Fruit fly (Drosophila melanogaster) whole organism, embryonic: ENCODE results near the gene heph.

ENCODE experiments used
- BEAF-32 ChIP-seq: fragments of 200-800 bp; sonication (Bioruptor generic); optimal IDR thresholded peaks from 3 replicates; lab custom pipeline; 2017; ENCODE audit warnings: missing biosample characterization, missing genetic modification characterization, mild to moderate bottlenecking, moderate library complexity, missing genetic modification reagents
- Bgb ChIP-seq: fragments of 200-800 bp; sonication (Bioruptor generic); IDR thresholded peaks from 2 replicates; pipeline ENCODE4 v1.3.6; 2022; ENCODE audit warnings: missing biosample characterization, missing genetic modification characterization; ENCODE audit not compliant: partially characterized antibody
- Blimp-1 ChIP-seq: fragments of 200-800 bp; sonication (Bioruptor generic); optimal IDR thresholded peaks from 3 replicates; lab custom pipeline; 2018; ENCODE audit warnings: missing biosample characterization, missing genetic modification characterization, mild to moderate bottlenecking, moderate library complexity, missing genetic modification reagents
- CG12155 ChIP-seq: fragments of 200-800 bp; sonication (Bioruptor generic); optimal IDR thresholded peaks from 3 replicates; lab custom pipeline; 2016; ENCODE audit warnings: missing biosample characterization, missing genetic modification characterization
- CG15601 ChIP-seq: fragments of 200-800 bp; sonication (Bioruptor generic); optimal IDR thresholded peaks from 3 replicates; lab custom pipeline; 2019; ENCODE audit warnings: missing biosample characterization, mild to moderate bottlenecking, missing genetic modification characterization, moderate library complexity
- CG1603 ChIP-seq: fragments of 200-800 bp; sonication (Bioruptor generic); optimal IDR thresholded peaks from 2 replicates; lab custom pipeline; 2019; ENCODE audit warnings: missing biosample characterization, mild to moderate bottlenecking, missing genetic modification characterization, moderate library complexity
- CG16815 ChIP-seq: fragments of 200-800 bp; sonication (Bioruptor generic); optimal IDR thresholded peaks from 3 replicates; lab custom pipeline; 2017; ENCODE audit warnings: missing biosample characterization, mild to moderate bottlenecking, missing genetic modification characterization
- CG17385 ChIP-seq: fragments of 200-800 bp; sonication (Bioruptor generic); optimal IDR thresholded peaks from 3 replicates; lab custom pipeline; 2018; ENCODE audit warnings: missing biosample characterization, mild to moderate bottlenecking, missing genetic modification characterization
- CG18011 ChIP-seq: fragments of 200-800 bp; sonication (Bioruptor generic); optimal IDR thresholded peaks from 2 replicates; lab custom pipeline; 2017; ENCODE audit warnings: missing biosample characterization, missing genetic modification characterization, mild to moderate bottlenecking, moderate library complexity, missing genotype
- CG2129 ChIP-seq: fragments of 200-800 bp; sonication (Bioruptor generic); IDR thresholded peaks from 2 replicates; pipeline ENCODE4 v1.3.6; 2022; ENCODE audit warnings: missing biosample characterization, missing genetic modification characterization; ENCODE audit not compliant: partially characterized antibody
- CG2199 ChIP-seq: fragments of 200-800 bp; sonication (Bioruptor generic); IDR thresholded peaks from 3 replicates; pipeline ENCODE4 v1.3.6; 2022; ENCODE audit warnings: missing biosample characterization, missing genetic modification characterization
- CG30020 ChIP-seq: fragments of 200-800 bp; optimal IDR thresholded peaks from 2 replicates; lab custom pipeline; 2019; ENCODE audit warnings: missing biosample characterization, mild to moderate bottlenecking, missing genetic modification characterization, moderate library complexity
- CG31441 ChIP-seq: fragments of 200-800 bp; sonication (Bioruptor generic); IDR thresholded peaks from 2 replicates; pipeline ENCODE4 v1.3.6; 2022; ENCODE audit warnings: missing biosample characterization, missing genetic modification characterization
- CG3726 ChIP-seq: fragments of 200-800 bp; sonication (Bioruptor generic); IDR thresholded peaks from 3 replicates; pipeline ENCODE4, ENCODE4 v1.3.6; 2022; ENCODE audit warnings: missing biosample characterization, missing genetic modification characterization
- CG4617 ChIP-seq: fragments of 200-800 bp; sonication (Bioruptor generic); optimal IDR thresholded peaks from 3 replicates; lab custom pipeline; 2016; ENCODE audit warnings: missing biosample characterization, missing genetic modification characterization, borderline replicate concordance
- CG7357 ChIP-seq: fragments of 200-800 bp; sonication (Bioruptor generic); IDR thresholded peaks from 3 replicates; pipeline ENCODE4 v1.3.6; 2022; ENCODE audit warnings: missing biosample characterization, missing genetic modification characterization
- CG7745 ChIP-seq: fragments of 200-800 bp; sonication (Bioruptor generic); optimal IDR thresholded peaks from 2 replicates; lab custom pipeline; 2018; ENCODE audit warnings: missing biosample characterization, mild to moderate bottlenecking, missing genetic modification characterization, moderate library complexity
- CG9215 ChIP-seq: fragments of 200-800 bp; sonication (Bioruptor generic); IDR thresholded peaks from 2 replicates; pipeline ENCODE4 v1.3.6; 2022; ENCODE audit warnings: missing biosample characterization, missing genetic modification characterization
- CG9437 ChIP-seq: fragments of 200-800 bp; sonication (Bioruptor generic); optimal IDR thresholded peaks from 2 replicates; lab custom pipeline; 2018; ENCODE audit warnings: missing biosample characterization, mild to moderate bottlenecking, missing genetic modification characterization
- CG9797 ChIP-seq: fragments of 200-800 bp; sonication (Bioruptor generic); optimal IDR thresholded peaks from 3 replicates; lab custom pipeline; 2018; ENCODE audit warnings: missing biosample characterization, mild to moderate bottlenecking, missing genetic modification characterization
- Chrac-16 ChIP-seq: fragments of 200-800 bp; sonication (Bioruptor generic); optimal IDR thresholded peaks from 3 replicates; lab custom pipeline; 2016; ENCODE audit warnings: missing biosample characterization, missing genetic modification characterization
- Dp ChIP-seq: fragments of 200-800 bp; sonication (Bioruptor generic); optimal IDR thresholded peaks from 2 replicates; lab custom pipeline; 2018; ENCODE audit warnings: missing biosample characterization, mild to moderate bottlenecking, missing genetic modification characterization, moderate library complexity
- Fer1 ChIP-seq: fragments of 200-800 bp; sonication (Bioruptor generic); optimal IDR thresholded peaks from 2 replicates; lab custom pipeline; 2017; ENCODE audit warnings: missing biosample characterization, mild to moderate bottlenecking, missing genetic modification characterization
- HLH4C ChIP-seq: fragments of 200-800 bp; sonication (Bioruptor generic); IDR thresholded peaks from 3 replicates; pipeline ENCODE4 v1.3.6; 2022; ENCODE audit warnings: missing biosample characterization, missing genetic modification characterization; ENCODE audit not compliant: partially characterized antibody
- Jarid2 ChIP-seq: fragments of 200-800 bp; sonication (Bioruptor generic); optimal IDR thresholded peaks from 3 replicates; lab custom pipeline; 2017; ENCODE audit warnings: mild to moderate bottlenecking, missing biosample characterization, missing genetic modification reagents, missing genetic modification characterization
- MESR4 ChIP-seq: fragments of 200-800 bp; sonication (Bioruptor generic); optimal IDR thresholded peaks from 2 replicates; lab custom pipeline; 2018; ENCODE audit warnings: missing biosample characterization, mild to moderate bottlenecking, missing genetic modification characterization, moderate library complexity
- Ptx1 ChIP-seq: fragments of 200-800 bp; sonication (Bioruptor generic); IDR thresholded peaks from 2 replicates; pipeline ENCODE4 v1.3.6; 2022; ENCODE audit warnings: missing biosample characterization, missing genetic modification characterization
- Stat92E ChIP-seq, 3 experiments: fragments of >200 bp in 2 of 3; fragments of 200-800 bp in 1 of 3; sonication (Bioruptor generic) in 1 of 3; optimal IDR thresholded peaks; 2 replicates each; lab custom pipeline; 2017 to 2019; ENCODE audit warnings: missing biosample characterization in 3 of 3, missing genetic modification characterization in 3 of 3, mild to moderate bottlenecking in 1 of 3, moderate library complexity in 1 of 3
- Trl ChIP-seq, 3 experiments: fragments of >200 bp in 2 of 3; fragments of 200-800 bp in 1 of 3; sonication (Bioruptor generic) in 1 of 3; optimal IDR thresholded peaks; 2 replicates in 1 of 3; 3 replicates in 2 of 3; lab custom pipeline; 2016 to 2017; ENCODE audit warnings: missing biosample characterization in 1 of 3, missing genetic modification characterization in 1 of 3
- eve ChIP-seq, 2 experiments: fragments of >200 bp; optimal IDR thresholded peaks; 2 replicates each; lab custom pipeline; 2017; ENCODE audit warnings: missing biosample characterization in 2 of 2, missing genetic modification characterization in 2 of 2
- ewg ChIP-seq: fragments of 200-800 bp; sonication (Bioruptor generic); optimal IDR thresholded peaks from 3 replicates; lab custom pipeline; 2017; ENCODE audit warnings: mild to moderate bottlenecking, missing biosample characterization, missing genetic modification reagents, missing genetic modification characterization
- fd102C ChIP-seq: fragments of 200-800 bp; sonication (Bioruptor generic); optimal IDR thresholded peaks from 2 replicates; lab custom pipeline; 2018; ENCODE audit warnings: missing biosample characterization, mild to moderate bottlenecking, missing genetic modification characterization, moderate library complexity
- gfzf ChIP-seq: fragments of 200-800 bp; sonication (Bioruptor generic); optimal IDR thresholded peaks from 2 replicates; lab custom pipeline; 2016; ENCODE audit warnings: missing biosample characterization, mild to moderate bottlenecking, missing genetic modification characterization, moderate library complexity
- grau ChIP-seq: fragments of 200-800 bp; optimal IDR thresholded peaks from 3 replicates; lab custom pipeline; 2019; ENCODE audit warnings: missing biosample characterization, mild to moderate bottlenecking, missing genetic modification characterization, moderate library complexity
- hbn ChIP-seq: fragments of 200-800 bp; sonication (Bioruptor generic); IDR thresholded peaks from 2 replicates; pipeline ENCODE4 v1.3.6; 2022; ENCODE audit warnings: missing biosample characterization, missing genetic modification characterization; ENCODE audit not compliant: partially characterized antibody
- otp ChIP-seq: fragments of 200-800 bp; sonication (Bioruptor generic); IDR thresholded peaks from 3 replicates; pipeline ENCODE4, ENCODE4 v1.3.6; 2022; ENCODE audit warnings: missing biosample characterization, missing genetic modification characterization
- pzg ChIP-seq: fragments of 200-800 bp; sonication (Bioruptor generic); optimal IDR thresholded peaks from 3 replicates; lab custom pipeline; 2018; ENCODE audit warnings: missing biosample characterization, mild to moderate bottlenecking, missing genetic modification characterization, moderate library complexity
- row ChIP-seq: fragments of 200-800 bp; sonication (Bioruptor generic); IDR thresholded peaks from 3 replicates; pipeline ENCODE4 v1.3.6; 2022; ENCODE audit warnings: missing biosample characterization, missing genetic modification characterization
- scrt ChIP-seq: fragments of 200-800 bp; sonication (Bioruptor generic); optimal IDR thresholded peaks from 2 replicates; lab custom pipeline; 2018; ENCODE audit warnings: missing biosample characterization, mild to moderate bottlenecking, missing genetic modification characterization, moderate library complexity
- sob ChIP-seq: fragments of 200-800 bp; sonication (Bioruptor generic); IDR thresholded peaks from 2 replicates; pipeline ENCODE4 v1.3.6; 2022; ENCODE audit warnings: missing biosample characterization, missing genetic modification characterization
- ssp ChIP-seq: fragments of 200-800 bp; sonication (Bioruptor generic); IDR thresholded peaks from 2 replicates; pipeline ENCODE4 v1.3.6; 2022; ENCODE audit warnings: missing biosample characterization, missing genetic modification characterization
- stwl ChIP-seq: fragments of 200-800 bp; sonication (Bioruptor generic); optimal IDR thresholded peaks from 3 replicates; lab custom pipeline; 2018; ENCODE audit warnings: missing biosample characterization, mild to moderate bottlenecking, missing genetic modification characterization, moderate library complexity
- unc-4 ChIP-seq: fragments of 200-800 bp; sonication (Bioruptor generic); IDR thresholded peaks from 2 replicates; pipeline ENCODE4 v1.3.6; 2022; ENCODE audit warnings: missing biosample characterization, missing genetic modification characterization; ENCODE audit not compliant: partially characterized antibody
- vvl ChIP-seq: fragments of 200-800 bp; sonication (Bioruptor generic); IDR thresholded peaks from 2 replicates; pipeline ENCODE4 v1.3.6; 2022; ENCODE audit warnings: missing biosample characterization, missing genetic modification characterization

The heph gene

dm6 chr3R:32015400-32016215 lies at the start of gene heph:
Gene heph (minus strand): TSS chr3R:32015520.
- TF ChIP-seq HLH4C (GFP tag; lab: Robert Waterston, UW) (no peak), Dp (GFP tag; lab: Kevin White, UChicago) (peak; percentile 15), CG30020 (no peak), Jarid2 (GFP tag; lab: Kevin White, UChicago) (no peak), Blimp-1 (GFP tag; lab: Kevin White, UChicago) (peak; percentile 40), CG12155 (GFP tag; lab: Kevin White, UChicago) (peak; percentile 86), stwl (tag; lab: Kevin White, UChicago) (peak; percentile 71), CG3726 (no peak), scrt (GFP tag; lab: Kevin White, UChicago) (peak; percentile 83), BEAF-32 (GFP tag; lab: Kevin White, UChicago) (no peak), CG9437 (GFP tag; lab: Kevin White, UChicago) (peak; percentile 52), eve (GFP tag; optimal IDR thresholded peaks at IDR 0.05; lab: Kevin White, UChicago) (peak in 1 of 2 experiments; percentile 67), Trl (optimal IDR thresholded peaks at IDR 0.05; lab: Kevin White, UChicago) (peak; percentile 74 to 77), Trl (GFP tag; optimal IDR thresholded peaks at IDR 0.05; lab: Kevin White, UChicago) (no peak), CG17385 (GFP tag; lab: Kevin White, UChicago) (peak; percentile 34), ewg (GFP tag; lab: Kevin White, UChicago) (peak; percentile 76), CG9215 (GFP tag; lab: Robert Waterston, UW) (no peak)

DNA sequence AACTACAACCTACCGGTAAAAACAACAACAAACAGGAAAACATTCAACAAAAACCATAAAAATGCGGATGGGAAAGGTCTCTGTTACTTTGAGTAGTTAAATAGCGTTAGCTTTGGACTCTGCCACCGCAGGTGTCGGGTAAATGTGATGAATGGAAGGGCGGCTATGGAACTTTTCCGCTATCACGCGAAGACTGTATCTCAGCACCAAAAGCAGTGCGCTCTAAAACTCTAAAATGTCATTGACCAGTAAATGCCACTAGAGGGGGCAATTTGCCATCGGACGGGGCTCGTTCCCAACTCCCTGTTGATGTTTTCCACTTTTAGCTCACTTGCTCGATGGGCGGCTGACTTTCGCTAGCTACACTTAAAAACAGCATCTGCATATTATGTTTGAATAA lies 44.9 kb upstream of the heph start:
- TF ChIP-seq CG18011 (GFP tag; lab: Kevin White, UChicago) (peak; percentile 39), CG2199 (peak; percentile 83; the same call in 2 of the 3 replicates), Chrac-16 (GFP tag; lab: Kevin White, UChicago) (no peak)

dm6 chr3R:32052504-32052815 lies 37.1 kb upstream of the heph start:
- TF ChIP-seq gfzf (GFP tag; lab: Kevin White, UChicago) (peak; percentile 57), CG31441 (GFP tag; lab: Robert Waterston, UW) (no peak), unc-4 (GFP tag; lab: Robert Waterston, UW) (0 out of 2 replicates have a peak, but pooled peaks have one; percentile 30), CG1603 (tag; lab: Kevin White, UChicago) (peak; percentile 15), hbn (GFP tag; lab: Robert Waterston, UW) (no peak), pzg (GFP tag; lab: Kevin White, UChicago) (peak; percentile 37), Stat92E (GFP tag; optimal IDR thresholded peaks at IDR 0.05; lab: Kevin White, UChicago) (peak in 1 of 3 experiments; percentile 11), row (GFP tag; lab: Robert Waterston, UW) (peak; percentile 58; the same call in 2 of the 3 replicates), Bgb (GFP tag; lab: Robert Waterston, UW) (peak; percentile 42; the same call in 1 of the 2 replicates), sob (GFP tag; lab: Robert Waterston, UW) (0 out of 2 replicates have a peak, but pooled peaks have one; percentile 19), CG9797 (peak; percentile 46), CG2129 (0 out of 2 replicates have a peak, but pooled peaks have one; percentile 12), MESR4 (peak; percentile 98), CG15601 (tag; lab: Kevin White, UChicago) (no peak), grau (no peak), fd102C (GFP tag; lab: Kevin White, UChicago) (no peak), CG7745 (tag; lab: Kevin White, UChicago) (peak; percentile 16), vvl (GFP tag; lab: Robert Waterston, UW) (peak; percentile 61), CG7357 (GFP tag; lab: Robert Waterston, UW) (peak; percentile 89), ssp (GFP tag; lab: Robert Waterston, UW) (peak; percentile 94), otp (no peak), CG4617 (GFP tag; lab: Kevin White, UChicago) (peak; percentile 31), Fer1 (GFP tag; lab: Kevin White, UChicago) (peak; percentile 10), CG16815 (GFP tag; lab: Kevin White, UChicago) (no peak), Ptx1 (GFP tag; lab: Robert Waterston, UW) (peak; percentile 31; the same call in 1 of the 2 replicates)
